Fruit fly (Drosophila melanogaster): ENCODE results near the gene cact.

Gene cact

DNA sequence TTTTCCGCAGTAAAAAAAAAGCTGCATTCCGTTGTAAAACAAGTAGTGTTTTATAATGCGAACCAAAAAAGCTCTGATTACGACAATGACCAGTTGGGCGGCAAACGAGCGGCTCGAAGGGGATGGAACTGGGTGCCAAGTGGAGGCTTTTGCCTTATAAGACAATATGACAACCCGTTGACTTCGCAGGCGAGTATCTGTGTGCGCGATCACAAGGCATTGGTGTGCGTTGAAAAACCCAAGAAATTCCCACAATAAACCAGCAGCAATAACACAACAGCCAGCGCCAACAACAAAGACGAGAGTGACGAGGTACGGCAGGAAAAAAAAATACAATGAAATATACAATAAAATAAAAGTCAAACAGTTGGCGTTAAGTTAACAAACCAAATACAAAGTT is 11.0 kb downstream of the cact start (continued):
- TF ChIP-seq slp2 (GFP tag; optimal IDR thresholded peaks at IDR 0.05), result no peak
- TF ChIP-seq crc (GFP tag; optimal IDR thresholded peaks at IDR 0.05), result no peak
- TF ChIP-seq zfh2 (GFP tag; optimal IDR thresholded peaks at IDR 0.05), result no peak
- TF ChIP-seq CHES-1-like (GFP tag; optimal IDR thresholded peaks at IDR 0.05), result no peak
- TF ChIP-seq sqz (GFP tag; optimal IDR thresholded peaks at IDR 0.05), result peak; percentile 65
- no peak for TF ChIP-seq GATAe (GFP tag; conservative IDR thresholded peaks at IDR 0.05)
- TF ChIP-seq CG14014 (GFP tag; IDR thresholded peaks at IDR 0.05), result no peak
- no peak for TF ChIP-seq kay (GFP tag; optimal IDR thresholded peaks at IDR 0.05)
- no peak for TF ChIP-seq CG6791 (GFP tag; IDR thresholded peaks at IDR 0.05; ENCODE audit: partially characterized antibody)
- no peak for TF ChIP-seq CG12219 (GFP tag; optimal IDR thresholded peaks at IDR 0.05)
- no peak for TF ChIP-seq CG33557 (GFP tag; optimal IDR thresholded peaks at IDR 0.05)
- TF ChIP-seq CG17612 (GFP tag; IDR thresholded peaks at IDR 0.05), result no peak
- TF ChIP-seq CG2678 (tag; optimal IDR thresholded peaks at IDR 0.05), result peak; percentile 28
- no peak for TF ChIP-seq CG13624 (GFP tag; optimal IDR thresholded peaks at IDR 0.05)
- no peak for TF ChIP-seq lmd (GFP tag; IDR thresholded peaks at IDR 0.05)
- TF ChIP-seq ssp (GFP tag; IDR thresholded peaks at IDR 0.05), result no peak
- TF ChIP-seq cwo (GFP tag; optimal IDR thresholded peaks at IDR 0.05), result peak; percentile 27
- TF ChIP-seq grn (GFP tag; optimal IDR thresholded peaks at IDR 0.05), result peak; percentile 9
- TF ChIP-seq Hey (tag; optimal IDR thresholded peaks at IDR 0.05), result no peak
- TF ChIP-seq CG18011 (GFP tag; optimal IDR thresholded peaks at IDR 0.05), result no peak
- no peak for TF ChIP-seq CG1603 (tag; optimal IDR thresholded peaks at IDR 0.05)
- no peak for TF ChIP-seq Elba2 (GFP tag; optimal IDR thresholded peaks at IDR 0.05)
- no peak for TF ChIP-seq CG11085 (GFP tag; IDR thresholded peaks at IDR 0.05)
- peak; percentile 0 for TF ChIP-seq CG12299 (tag; optimal IDR thresholded peaks at IDR 0.05)
- TF ChIP-seq ATbp (GFP tag; optimal IDR thresholded peaks at IDR 0.05), result no peak
- TF ChIP-seq tin (GFP tag; optimal IDR thresholded peaks at IDR 0.05), result no peak
- TF ChIP-seq CG10366 (GFP tag; IDR thresholded peaks at IDR 0.05), result no peak
- no peak for TF ChIP-seq CG16813 (GFP tag; IDR thresholded peaks at IDR 0.05; ENCODE audit: partially characterized antibody)
- TF ChIP-seq CG1647 (GFP tag; optimal IDR thresholded peaks at IDR 0.05), result no peak
- no peak for TF ChIP-seq crp (GFP tag; optimal IDR thresholded peaks at IDR 0.05)
- no peak for TF ChIP-seq CG7786 (GFP tag; optimal IDR thresholded peaks at IDR 0.05)
- TF ChIP-seq CG2199 (GFP tag; IDR thresholded peaks at IDR 0.05), result peak; percentile 67; the same call in 1 of the 3 replicates
- no peak for TF ChIP-seq fd64A (GFP tag; optimal IDR thresholded peaks at IDR 0.05)
- peak; percentile 16 for TF ChIP-seq oc (tag; optimal IDR thresholded peaks at IDR 0.05)
- peak; percentile 92 for TF ChIP-seq crol (GFP tag; IDR thresholded peaks at IDR 0.05)
- no peak for TF ChIP-seq CG16863 (GFP tag; optimal IDR thresholded peaks at IDR 0.05)
- TF ChIP-seq Hsf (GFP tag; optimal IDR thresholded peaks at IDR 0.05), result no peak
- TF ChIP-seq CG1233 (GFP tag; optimal IDR thresholded peaks at IDR 0.05), result no peak

DNA sequence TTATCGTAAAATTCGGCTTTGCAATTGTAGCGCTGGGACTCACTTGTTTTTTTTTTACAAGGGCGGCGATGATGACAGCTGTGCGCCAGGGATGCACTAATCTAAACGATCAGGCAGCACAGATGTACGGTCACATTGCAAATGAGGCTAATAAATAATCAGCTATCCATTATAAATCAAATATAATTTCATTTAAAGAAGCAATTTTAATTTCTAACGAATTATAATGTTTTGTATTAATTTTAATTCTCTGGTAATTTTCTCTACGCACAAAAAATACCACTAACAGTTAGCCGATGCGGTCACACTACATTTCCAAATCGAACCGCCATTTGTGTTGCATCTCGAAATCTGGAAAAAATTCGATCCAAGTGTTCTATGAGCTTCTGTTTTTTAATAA is 15.4 kb downstream of the cact start, which contains the start of the genes cni and fzy:
Gene cni, minus strand, starts transcription at position 79 of the 400 bp plus-strand sequence.
Gene fzy, plus strand, starts transcription at position 309 of the 400 bp plus-strand sequence.
- TF ChIP-seq Ssrp (tag; optimal IDR thresholded peaks at IDR 0.05) (peak; percentile 3), sisA (GFP tag; IDR thresholded peaks at IDR 0.05) (peak; percentile 39; the same call in 1 of the 2 replicates), tup (GFP tag; optimal IDR thresholded peaks at IDR 0.05) (no peak), CG43689 (GFP tag; IDR thresholded peaks at IDR 0.05) (no peak), CG10267 (tag; optimal IDR thresholded peaks at IDR 0.05) (peak; percentile 72), toy (GFP tag; IDR thresholded peaks at IDR 0.05) (no peak), CG17568 (GFP tag; optimal IDR thresholded peaks at IDR 0.05) (no peak), zen2 (GFP tag; IDR thresholded peaks at IDR 0.05; ENCODE audit: partially characterized antibody) (no peak), row (GFP tag; IDR thresholded peaks at IDR 0.05) (peak; percentile 36; the same call in 1 of the 3 replicates), Bgb (GFP tag; IDR thresholded peaks at IDR 0.05; ENCODE audit: partially characterized antibody) (0 out of 2 replicates have a peak, but pooled peaks have one; percentile 16), zen (tag; optimal IDR thresholded peaks at IDR 0.05) (peak; percentile 66), CG8290 (GFP tag; optimal IDR thresholded peaks at IDR 0.05) (no peak), CG8290 (tag; optimal IDR thresholded peaks at IDR 0.05) (no peak), trem (tag; optimal IDR thresholded peaks at IDR 0.05) (peak; percentile 93), Hr3 (GFP tag; optimal IDR thresholded peaks at IDR 0.05) (peak; percentile 27)

Measured in whole organism, embryonic.